Worm (Caenorhabditis elegans) whole organism, young adult: ENCODE results near the gene icln-1.

Experiments used
- B0261.1 ChIP-seq: sonication (generic microtip); optimal IDR thresholded peaks from 2 replicates; lab custom pipeline; 2016; ENCODE audit warnings: mild to moderate bottlenecking, missing genetic modification characterization, moderate library complexity, missing compliant biosample characterization
- B0336.3 ChIP-seq: fragments of 200-800 bp; sonication (Bioruptor generic); IDR thresholded peaks from 2 replicates; pipeline ENCODE4 v1.3.6; 2022; ENCODE audit warnings: missing genetic modification characterization, missing compliant biosample characterization
- D2030.7 ChIP-seq: fragments of 200-800 bp; sonication (Bioruptor generic); IDR thresholded peaks from 2 replicates; pipeline ENCODE4 v1.3.6; 2022; ENCODE audit warnings: missing genetic modification reagents, missing genetic modification characterization, missing compliant biosample characterization
- F10E7.11 ChIP-seq: sonication (generic microtip); optimal IDR thresholded peaks from 2 replicates; lab custom pipeline; 2017; ENCODE audit warnings: mild to moderate bottlenecking, missing genetic modification characterization, moderate library complexity, missing compliant biosample characterization
- F22D6.2 ChIP-seq: sonication (generic microtip); optimal IDR thresholded peaks from 2 replicates; lab custom pipeline; 2016; ENCODE audit warnings: mild to moderate bottlenecking, missing genetic modification characterization, missing compliant biosample characterization
- F23B12.7 ChIP-seq: sonication (generic microtip); optimal IDR thresholded peaks from 2 replicates; lab custom pipeline; 2017; ENCODE audit warnings: missing genetic modification characterization, mild to moderate bottlenecking, missing compliant biosample characterization, antibody characterized with exemption, moderate library complexity; ENCODE audit not compliant: insufficient read depth
- F37B4.10 ChIP-seq: fragments of 200-800 bp; sonication (Bioruptor generic); IDR thresholded peaks from 2 replicates; pipeline ENCODE4 v1.3.6; 2022; ENCODE audit warnings: missing genetic modification characterization, missing compliant biosample characterization
- F39B2.1 ChIP-seq: fragments of 200-800 bp; sonication (Bioruptor generic); IDR thresholded peaks from 2 replicates; pipeline ENCODE4 v1.3.6; 2022; ENCODE audit warnings: missing genetic modification reagents, missing genetic modification characterization, missing compliant biosample characterization
- F57A8.1 ChIP-seq: fragments of 200-800 bp; sonication (Bioruptor generic); optimal IDR thresholded peaks from 2 replicates; lab custom pipeline; 2018; ENCODE audit warnings: mild to moderate bottlenecking, missing genetic modification characterization, moderate library complexity, missing compliant biosample characterization
- K11D2.4 ChIP-seq: fragments of 200-800 bp; sonication (Bioruptor generic); IDR thresholded peaks from 2 replicates; pipeline ENCODE4 v1.3.6; 2022; ENCODE audit warnings: missing genetic modification reagents, missing genetic modification characterization, missing compliant biosample characterization
- T26A5.8 ChIP-seq: sonication (generic microtip); optimal IDR thresholded peaks from 2 replicates; lab custom pipeline; 2016; ENCODE audit warnings: missing genetic modification characterization, missing compliant biosample characterization
- Y53F4B.3 ChIP-seq: fragments of 200-800 bp; sonication (Bioruptor generic); IDR thresholded peaks from 2 replicates; pipeline ENCODE4 v1.3.6; 2022; ENCODE audit warnings: missing genetic modification reagents, missing genetic modification characterization, missing compliant biosample characterization
- Y53G8AR.9 ChIP-seq: fragments of 200-800 bp; sonication (Bioruptor generic); conservative IDR thresholded peaks from 2 replicates; pipeline ENCODE4 v1.3.6; 2022; ENCODE audit warnings: missing genetic modification reagents, missing genetic modification characterization, missing compliant biosample characterization
- Y95B8A.8 ChIP-seq: fragments of 200-800 bp; sonication (Bioruptor generic); IDR thresholded peaks from 2 replicates; pipeline ENCODE4 v1.3.6; 2022; ENCODE audit warnings: missing genetic modification reagents, missing genetic modification characterization, missing compliant biosample characterization
- ZK185.1 ChIP-seq: sonication (generic microtip); optimal IDR thresholded peaks from 2 replicates; lab custom pipeline; 2016; ENCODE audit warnings: mild to moderate bottlenecking, missing genetic modification characterization, missing compliant biosample characterization; ENCODE audit not compliant: poor library complexity, severe bottlenecking
- akir-1 ChIP-seq: fragments of 200-800 bp; sonication (Bioruptor generic); optimal IDR thresholded peaks from 2 replicates; lab custom pipeline; 2018; ENCODE audit warnings: mild to moderate bottlenecking, missing genetic modification characterization, moderate library complexity, missing compliant biosample characterization
- attf-3 ChIP-seq: fragments of 200-800 bp; sonication (Bioruptor generic); conservative IDR thresholded peaks from 2 replicates; pipeline ENCODE4 v1.3.6; 2022; ENCODE audit warnings: missing genetic modification reagents, missing genetic modification characterization, missing compliant biosample characterization
- attf-6 ChIP-seq: fragments of 200-800 bp; sonication (Bioruptor generic); IDR thresholded peaks from 2 replicates; pipeline ENCODE4 v1.3.6; 2022; ENCODE audit warnings: missing genetic modification reagents, missing genetic modification characterization, missing compliant biosample characterization
- cebp-2 ChIP-seq: fragments of 200-800 bp; sonication (Bioruptor generic); IDR thresholded peaks from 2 replicates; pipeline ENCODE4 v1.3.6; 2022; ENCODE audit warnings: missing genetic modification characterization, missing compliant biosample characterization
- ceh-91 ChIP-seq: fragments of 200-800 bp; sonication (Bioruptor generic); IDR thresholded peaks from 2 replicates; pipeline ENCODE4 v1.3.6; 2022; ENCODE audit warnings: missing genetic modification reagents, missing genetic modification characterization, missing compliant biosample characterization
- die-1 ChIP-seq: sonication (generic microtip); optimal IDR thresholded peaks from 2 replicates; lab custom pipeline; 2016; ENCODE audit warnings: missing genotype, mild to moderate bottlenecking, missing genetic modification characterization, missing compliant biosample characterization
- egl-18 ChIP-seq: fragments of 200-800 bp; sonication (Bioruptor generic); IDR thresholded peaks from 2 replicates; pipeline ENCODE4 v1.3.6; 2022; ENCODE audit warnings: missing genetic modification reagents, missing genetic modification characterization, missing compliant biosample characterization
- egl-44 ChIP-seq: fragments of 200-800 bp; sonication (Bioruptor generic); IDR thresholded peaks from 2 replicates; pipeline ENCODE4 v1.3.6; 2022; ENCODE audit warnings: missing genetic modification reagents, missing genetic modification characterization, missing compliant biosample characterization
- egrh-3 ChIP-seq: fragments of 200-800 bp; sonication (Bioruptor generic); IDR thresholded peaks from 2 replicates; pipeline ENCODE4 v1.3.6; 2022; ENCODE audit warnings: missing genetic modification reagents, missing genetic modification characterization, missing compliant biosample characterization
- ets-4 ChIP-seq: fragments of 200-800 bp; sonication (Bioruptor generic); optimal IDR thresholded peaks from 2 replicates; lab custom pipeline; 2018; ENCODE audit warnings: mild to moderate bottlenecking, missing genetic modification characterization, missing compliant biosample characterization
- him-1 ChIP-seq: sonication (generic microtip); optimal IDR thresholded peaks from 2 replicates; lab custom pipeline; 2016; ENCODE audit warnings: missing genotype, missing genetic modification reagents, missing genetic modification characterization, missing compliant biosample characterization
- hmg-1.2 ChIP-seq: fragments of 200-800 bp; sonication (Bioruptor generic); IDR thresholded peaks from 2 replicates; pipeline ENCODE4 v1.3.6; 2022; ENCODE audit warnings: missing genetic modification reagents, missing genetic modification characterization, missing compliant biosample characterization
- hmg-20 ChIP-seq: fragments of 200-800 bp; sonication (Bioruptor generic); IDR thresholded peaks from 2 replicates; pipeline ENCODE4 v1.3.6; 2022; ENCODE audit warnings: missing genetic modification reagents, missing genetic modification characterization, missing compliant biosample characterization
- let-526 ChIP-seq: fragments of 200-800 bp; sonication (Bioruptor generic); IDR thresholded peaks from 2 replicates; pipeline ENCODE4 v1.3.6; 2022; ENCODE audit warnings: missing genetic modification reagents, missing genetic modification characterization, missing compliant biosample characterization
- lin-26 ChIP-seq: fragments of 200-800 bp; sonication (Bioruptor generic); IDR thresholded peaks from 2 replicates; pipeline ENCODE4 v1.3.6; 2022; ENCODE audit warnings: missing genetic modification reagents, missing genetic modification characterization, missing compliant biosample characterization
- lsl-1 ChIP-seq: fragments of 200-800 bp; sonication (Bioruptor generic); optimal IDR thresholded peaks from 2 replicates; lab custom pipeline; 2018; ENCODE audit warnings: mild to moderate bottlenecking, missing genetic modification characterization, moderate library complexity, missing compliant biosample characterization
- madf-6 ChIP-seq: fragments of 200-800 bp; sonication (Bioruptor generic); IDR thresholded peaks from 2 replicates; pipeline ENCODE4 v1.3.6; 2022; ENCODE audit warnings: missing genetic modification reagents, missing genetic modification characterization, missing compliant biosample characterization
- mcd-1 ChIP-seq: fragments of 200-800 bp; sonication (Bioruptor generic); IDR thresholded peaks from 2 replicates; pipeline ENCODE4 v1.3.6; 2022; ENCODE audit warnings: missing genetic modification reagents, missing genetic modification characterization, missing compliant biosample characterization
- sea-2 ChIP-seq: fragments of 200-800 bp; sonication (Bioruptor generic); IDR thresholded peaks from 2 replicates; pipeline ENCODE4 v1.3.6; 2022; ENCODE audit warnings: missing genetic modification characterization, missing compliant biosample characterization
- snpc-1.1 ChIP-seq: sonication (generic microtip); optimal IDR thresholded peaks from 2 replicates; lab custom pipeline; 2017; ENCODE audit warnings: missing genetic modification characterization, mild to moderate bottlenecking, missing compliant biosample characterization, antibody characterized with exemption, moderate library complexity, missing genotype, missing genetic modification reagents; ENCODE audit not compliant: insufficient read depth
- snpc-1.3 ChIP-seq: sonication (generic microtip); optimal IDR thresholded peaks from 2 replicates; lab custom pipeline; 2017; ENCODE audit warnings: missing genetic modification characterization, mild to moderate bottlenecking, missing compliant biosample characterization, antibody characterized with exemption, moderate library complexity, missing genotype, missing genetic modification reagents; ENCODE audit not compliant: insufficient read depth
- snpc-4 ChIP-seq, 5 experiments: fragments of 150-350 bp in 1 of 5; sonication (generic microtip) in 4 of 5; optimal IDR thresholded peaks; 2 replicates each; lab custom pipeline; 2014 to 2018; ENCODE audit warnings: missing genetic modification characterization in 5 of 5, missing biosample characterization in 3 of 5, antibody characterized with exemption in 2 of 5, mild to moderate bottlenecking in 2 of 5, missing compliant biosample characterization in 2 of 5, missing genotype in 2 of 5, moderate library complexity in 2 of 5, missing genetic modification reagents in 1 of 5
- tbp1 ChIP-seq: fragments of 200-800 bp; sonication (Bioruptor generic); optimal IDR thresholded peaks from 2 replicates; lab custom pipeline; 2018; ENCODE audit warnings: mild to moderate bottlenecking, missing genetic modification characterization, missing compliant biosample characterization
- tbx-9 ChIP-seq: sonication (generic microtip); optimal IDR thresholded peaks from 2 replicates; lab custom pipeline; 2016; ENCODE audit warnings: borderline replicate concordance, missing genetic modification characterization, inconsistent platforms, missing compliant biosample characterization
- unc-130 ChIP-seq: sonication (generic microtip); optimal IDR thresholded peaks from 2 replicates; lab custom pipeline; 2016; ENCODE audit warnings: missing genetic modification reagents, missing genetic modification characterization, missing compliant biosample characterization
- ztf-22 ChIP-seq: fragments of 200-800 bp; sonication (Bioruptor generic); optimal IDR thresholded peaks from 2 replicates; lab custom pipeline; 2018; ENCODE audit warnings: mild to moderate bottlenecking, missing genetic modification characterization, moderate library complexity, missing compliant biosample characterization
- ztf-26 ChIP-seq: sonication (generic microtip); optimal IDR thresholded peaks from 2 replicates; lab custom pipeline; 2017; ENCODE audit warnings: missing genetic modification characterization, missing compliant biosample characterization
- ztf-3 ChIP-seq: fragments of 200-800 bp; sonication (Bioruptor generic); optimal IDR thresholded peaks from 2 replicates; lab custom pipeline; 2018; ENCODE audit warnings: mild to moderate bottlenecking, missing genetic modification characterization, missing compliant biosample characterization

The icln-1 gene

ce11 chrIV:9095553-9095952 lies at the start of gene icln-1:
TSS of gene icln-1 (minus strand) at chrIV:9095653.
- TF ChIP-seq attf-6 (GFP tag; lab: Robert Waterston, UW), result 0 out of 2 replicates have a peak, but pooled peaks have one; percentile 35
- TF ChIP-seq madf-6, result peak; percentile 44; the same call in 1 of the 2 replicates
- no peak for TF ChIP-seq ceh-91
- TF ChIP-seq, all 124 proteins: peak for 2

ce11 chrIV:9144405-9144804 lies 49.0 kb upstream of the icln-1 start, which contains the start of gene flp-1:
TSS of gene flp-1 (plus strand) at chrIV:9144705.
- TF ChIP-seq ets-4, result no peak
- TF ChIP-seq lin-26 (GFP tag; lab: Robert Waterston, UW), result no peak
- no peak for TF ChIP-seq F39B2.1 (GFP tag; lab: Robert Waterston, UW)
- TF ChIP-seq hmg-20 (GFP tag; lab: Robert Waterston, UW), result no peak
- TF ChIP-seq B0336.3 (GFP tag; lab: Robert Waterston, UW), result no peak
- no peak for TF ChIP-seq F37B4.10 (GFP tag; lab: Robert Waterston, UW)
- TF ChIP-seq cebp-2, result no peak
- no peak for TF ChIP-seq egl-18
- TF ChIP-seq egrh-3 (GFP tag; lab: Robert Waterston, UW), result no peak
- no peak for TF ChIP-seq egl-44 (GFP tag; lab: Robert Waterston, UW)

ce11 chrIV:9140172-9140805 lies 44.8 kb upstream of the icln-1 start:
- no peak for TF ChIP-seq ets-4
- peak; percentile 45 for TF ChIP-seq lsl-1
- TF ChIP-seq mcd-1 (GFP tag; lab: Robert Waterston, UW), result no peak; the same call in 1 of the 2 replicates
- no peak for TF ChIP-seq let-526 (GFP tag; lab: Robert Waterston, UW)
- TF ChIP-seq ztf-3 (GFP tag; lab: Kevin White, UChicago), result no peak
- no peak for TF ChIP-seq sea-2 (GFP tag; lab: Robert Waterston, UW)
- TF ChIP-seq hmg-20 (GFP tag; lab: Robert Waterston, UW), result no peak
- no peak for TF ChIP-seq tbx-9 (tag; lab: Kevin White, UChicago)
- no peak for TF ChIP-seq attf-3 (GFP tag; lab: Robert Waterston, UW)
- TF ChIP-seq madf-6, result peak; percentile 67
- peak; percentile 73 for TF ChIP-seq tbp1 (GFP tag; lab: Kevin White, UChicago)
- no peak for TF ChIP-seq unc-130 (GFP tag; lab: Kevin White, UChicago)
- no peak for TF ChIP-seq F22D6.2
- peak; percentile 92 for TF ChIP-seq snpc-1.1 (tag; lab: Kevin White, UChicago)
- TF ChIP-seq K11D2.4 (GFP tag; lab: Robert Waterston, UW), result no peak
- peak; percentile 43; the same call in 1 of the 2 replicates for TF ChIP-seq D2030.7 (GFP tag; lab: Robert Waterston, UW)
- no peak for TF ChIP-seq egl-18
- no peak for TF ChIP-seq T26A5.8 (tag; lab: Kevin White, UChicago)
- TF ChIP-seq him-1 (tag; lab: Kevin White, UChicago), result no peak
- peak; percentile 82 for TF ChIP-seq snpc-4 (GFP tag; optimal IDR thresholded peaks at IDR 0.05; lab: Kevin White, UChicago)
- peak; percentile 86 to 97 (median 94) for TF ChIP-seq snpc-4 (tag; optimal IDR thresholded peaks at IDR 0.05; lab: Kevin White, UChicago)
- TF ChIP-seq ztf-26 (tag; lab: Kevin White, UChicago), result no peak
- TF ChIP-seq Y95B8A.8 (GFP tag; lab: Robert Waterston, UW), result no peak
- no peak for TF ChIP-seq ztf-22 (GFP tag; lab: Kevin White, UChicago)
- no peak for TF ChIP-seq F57A8.1 (GFP tag; lab: Kevin White, UChicago)
- TF ChIP-seq snpc-1.3 (tag; lab: Kevin White, UChicago), result peak; percentile 34
- no peak for TF ChIP-seq F10E7.11 (tag; lab: Kevin White, UChicago)
- TF ChIP-seq ZK185.1, result no peak
- TF ChIP-seq akir-1 (GFP tag; lab: Kevin White, UChicago), result no peak
- no peak for TF ChIP-seq F23B12.7
- TF ChIP-seq Y53F4B.3 (GFP tag; lab: Robert Waterston, UW), result no peak
- TF ChIP-seq B0261.1 (tag; lab: Kevin White, UChicago), result no peak
- no peak for TF ChIP-seq die-1 (tag; lab: Kevin White, UChicago)
- TF ChIP-seq hmg-1.2, result peak; percentile 56
- TF ChIP-seq Y53G8AR.9 (GFP tag; lab: Robert Waterston, UW), result no peak
